Fruit fly (Drosophila melanogaster): ENCODE measurements around the gene CG6432.
A peak's percentile ranks its signal among the peaks of the same experiment; 100 is the strongest.

The CG6432 gene

DNA sequence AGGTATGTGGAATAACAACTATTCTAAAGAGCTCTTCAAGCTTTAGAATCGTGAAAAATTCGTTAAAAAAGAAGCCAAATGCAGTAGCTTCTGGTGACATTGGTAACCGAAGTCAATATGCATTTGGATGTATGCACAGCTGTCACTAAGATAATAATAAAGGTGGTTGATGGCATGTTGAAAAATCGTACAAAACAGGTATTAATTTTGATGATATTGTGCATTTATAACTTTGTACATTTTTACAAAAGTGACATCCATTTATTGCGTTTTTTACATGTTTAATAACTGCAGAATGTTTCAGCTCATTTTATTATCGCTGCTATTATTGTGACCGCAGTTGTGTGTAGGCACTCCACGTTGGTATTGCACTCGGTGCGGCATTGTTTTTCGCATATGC is 35.2 kb upstream of the CG6432 start:
- TF ChIP-seq CG4496 (GFP tag; IDR thresholded peaks at IDR 0.05) (peak; percentile 72; the same call in 2 of the 3 replicates), EcR (GFP tag; optimal IDR thresholded peaks at IDR 0.05) (no peak), Pif1A (GFP tag; optimal IDR thresholded peaks at IDR 0.05) (peak; percentile 24), Ets98B (GFP tag; IDR thresholded peaks at IDR 0.05) (peak; percentile 16; the same call in 1 of the 2 replicates), CG32121 (GFP tag; IDR thresholded peaks at IDR 0.05) (0 out of 2 replicates have a peak, but pooled peaks have one; percentile 37), CG17806 (tag; optimal IDR thresholded peaks at IDR 0.05) (peak; percentile 21), rn (GFP tag; IDR thresholded peaks at IDR 0.05) (no peak), CG8301 (tag; optimal IDR thresholded peaks at IDR 0.05) (peak; percentile 1), CG9948 (tag; optimal IDR thresholded peaks at IDR 0.05) (peak; percentile 37), CG15710 (tag; optimal IDR thresholded peaks at IDR 0.05) (peak; percentile 31), CG8159 (tag; optimal IDR thresholded peaks at IDR 0.05) (no peak)

DNA sequence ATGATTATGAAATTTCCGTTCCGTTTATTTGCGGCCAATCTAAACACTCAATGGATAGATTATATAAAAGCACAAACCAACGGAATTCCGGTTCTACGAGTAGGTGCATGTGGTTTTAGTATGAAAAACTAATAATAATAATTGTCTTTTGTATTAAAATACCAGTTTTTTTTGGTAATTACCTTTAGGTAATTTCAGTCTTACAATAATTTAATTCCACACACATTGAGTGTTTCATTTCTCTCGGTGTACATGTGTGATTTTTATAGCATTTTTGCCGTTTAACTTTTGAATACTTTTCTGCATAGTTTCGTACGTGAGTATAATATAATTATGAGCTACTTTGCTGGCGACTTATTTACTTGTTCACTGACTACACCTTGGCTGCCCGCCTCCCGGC is 33.7 kb upstream of the CG6432 start:
- TF ChIP-seq CG10348 (GFP tag; IDR thresholded peaks at IDR 0.05) (no peak), Ets98B (GFP tag; IDR thresholded peaks at IDR 0.05) (no peak), Pif1B (GFP tag; optimal IDR thresholded peaks at IDR 0.05) (no peak), CG32121 (GFP tag; IDR thresholded peaks at IDR 0.05) (no peak), CG13204 (GFP tag; optimal IDR thresholded peaks at IDR 0.05) (no peak), gl (tag; optimal IDR thresholded peaks at IDR 0.05) (no peak), Pif1A (GFP tag; optimal IDR thresholded peaks at IDR 0.05) (no peak), EcR (GFP tag; optimal IDR thresholded peaks at IDR 0.05) (no peak), CG17806 (tag; optimal IDR thresholded peaks at IDR 0.05) (no peak), CG12605 (GFP tag; IDR thresholded peaks at IDR 0.05) (no peak), CG34367 (tag; optimal IDR thresholded peaks at IDR 0.05) (no peak), CG8159 (tag; optimal IDR thresholded peaks at IDR 0.05) (no peak), CG15710 (tag; optimal IDR thresholded peaks at IDR 0.05) (no peak), CG14655 (GFP tag; optimal IDR thresholded peaks at IDR 0.05) (no peak), CG9948 (tag; optimal IDR thresholded peaks at IDR 0.05) (no peak), Snoo (tag; optimal IDR thresholded peaks at IDR 0.05) (no peak), CG8301 (tag; optimal IDR thresholded peaks at IDR 0.05) (no peak), D1 (tag; optimal IDR thresholded peaks at IDR 0.05) (no peak), CG4496 (GFP tag; IDR thresholded peaks at IDR 0.05) (no peak), fd96Ca (GFP tag; IDR thresholded peaks at IDR 0.05) (no peak)

DNA sequence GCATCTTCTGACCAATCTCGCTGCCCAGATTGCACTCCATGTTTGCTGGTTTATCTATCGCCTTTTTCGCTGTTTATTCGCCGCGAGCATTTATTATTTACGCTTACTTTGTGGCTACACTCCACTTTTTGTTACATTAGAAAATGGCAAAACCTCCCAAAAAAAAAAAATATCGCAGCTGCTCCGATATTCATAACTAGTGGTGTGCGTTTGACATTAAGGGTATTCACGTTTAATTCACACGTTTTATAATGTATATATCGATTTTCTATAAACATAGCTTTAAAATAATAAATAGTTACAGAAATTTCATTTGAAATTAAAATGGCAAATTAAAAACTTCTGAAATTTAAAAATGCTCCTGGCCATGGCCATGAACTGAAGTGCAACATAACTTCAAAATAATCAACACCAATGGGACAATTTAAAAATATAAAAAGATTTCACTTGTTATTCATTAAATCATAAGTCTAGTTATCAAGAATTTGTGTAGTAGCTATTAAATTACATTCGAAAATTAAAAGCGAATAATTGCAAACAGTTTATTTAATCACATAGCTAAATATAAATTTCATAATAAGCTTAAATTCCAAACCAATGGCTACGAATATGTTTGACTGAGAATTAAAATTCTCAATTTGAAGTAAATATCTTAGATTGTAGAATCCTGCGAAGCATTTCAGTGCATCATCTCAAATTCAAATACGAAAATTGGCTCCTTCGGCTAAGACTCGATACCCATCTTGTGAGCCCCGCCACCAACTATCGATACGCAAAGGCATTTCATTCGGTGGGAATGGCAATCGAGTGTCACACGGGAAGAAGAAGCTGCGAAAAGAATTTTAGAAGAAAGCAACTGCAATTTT is 18.3 kb upstream of the CG6432 start, which contains the start of the genes Nab2 and BRWD3:
Gene Nab2, minus strand, starts transcription at position 203 of the 866 bp plus-strand sequence.
Gene BRWD3, plus strand, starts transcription at position 784 of the 866 bp plus-strand sequence.
- peak; percentile 20; the same call in 1 of the 2 replicates for TF ChIP-seq rn (GFP tag; IDR thresholded peaks at IDR 0.05)
- TF ChIP-seq Pif1B (GFP tag; optimal IDR thresholded peaks at IDR 0.05), result no peak
- 0 out of 2 replicates have a peak, but pooled peaks have one; percentile 50 for TF ChIP-seq CG32121 (GFP tag; IDR thresholded peaks at IDR 0.05)
- TF ChIP-seq CG15710 (tag; optimal IDR thresholded peaks at IDR 0.05), result no peak
- TF ChIP-seq Pif1A (GFP tag; optimal IDR thresholded peaks at IDR 0.05), result no peak
- TF ChIP-seq CG17806 (tag; optimal IDR thresholded peaks at IDR 0.05), result no peak
- TF ChIP-seq CG13204 (GFP tag; optimal IDR thresholded peaks at IDR 0.05), result no peak
- TF ChIP-seq gl (tag; optimal IDR thresholded peaks at IDR 0.05), result no peak
- TF ChIP-seq CG9948 (tag; optimal IDR thresholded peaks at IDR 0.05), result no peak
- no peak for TF ChIP-seq CG14655 (GFP tag; optimal IDR thresholded peaks at IDR 0.05)
- TF ChIP-seq CG12605 (GFP tag; IDR thresholded peaks at IDR 0.05), result peak; percentile 8; the same call in 1 of the 2 replicates
- peak; percentile 15 for TF ChIP-seq CG8159 (tag; optimal IDR thresholded peaks at IDR 0.05)
- no peak for TF ChIP-seq CG34367 (tag; optimal IDR thresholded peaks at IDR 0.05)
- TF ChIP-seq CG4496 (GFP tag; IDR thresholded peaks at IDR 0.05), result 0 out of 3 replicates have a peak, but pooled peaks have one; percentile 8
- no peak for TF ChIP-seq CG8301 (tag; optimal IDR thresholded peaks at IDR 0.05)
- peak; percentile 21; the same call in 1 of the 3 replicates for TF ChIP-seq fd96Ca (GFP tag; IDR thresholded peaks at IDR 0.05)
- TF ChIP-seq D1 (tag; optimal IDR thresholded peaks at IDR 0.05), result no peak
- TF ChIP-seq EcR (GFP tag; optimal IDR thresholded peaks at IDR 0.05), result no peak
- TF ChIP-seq CG10348 (GFP tag; IDR thresholded peaks at IDR 0.05), result no peak
- no peak; the same call in none of the 2 replicates for TF ChIP-seq Ets98B (GFP tag; IDR thresholded peaks at IDR 0.05)
- no peak for TF ChIP-seq Snoo (tag; optimal IDR thresholded peaks at IDR 0.05)

DNA sequence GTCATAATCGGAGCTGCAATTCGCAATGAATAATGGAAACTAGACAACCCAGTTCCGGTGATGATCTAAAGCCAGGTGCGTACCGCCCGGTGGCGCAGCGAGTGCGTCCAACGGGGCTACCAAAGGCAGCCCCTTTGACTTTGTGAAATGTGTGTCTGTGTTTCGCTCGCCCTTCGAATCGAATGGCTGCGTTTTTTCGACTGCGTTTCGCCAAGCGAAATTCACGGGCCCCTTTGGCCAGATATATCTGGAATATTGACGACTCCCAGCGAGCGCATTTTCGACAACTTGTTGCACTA is 17.7 kb upstream of the CG6432 start:
- TF ChIP-seq CG15710 (tag; optimal IDR thresholded peaks at IDR 0.05), result no peak
- TF ChIP-seq CG12605 (GFP tag; IDR thresholded peaks at IDR 0.05), result no peak
- no peak for TF ChIP-seq CG4496 (GFP tag; IDR thresholded peaks at IDR 0.05)
- no peak for TF ChIP-seq gl (tag; optimal IDR thresholded peaks at IDR 0.05)
- no peak for TF ChIP-seq CG8159 (tag; optimal IDR thresholded peaks at IDR 0.05)
- TF ChIP-seq CG9948 (tag; optimal IDR thresholded peaks at IDR 0.05), result no peak
- no peak for TF ChIP-seq CG8301 (tag; optimal IDR thresholded peaks at IDR 0.05)
- no peak for TF ChIP-seq D1 (tag; optimal IDR thresholded peaks at IDR 0.05)
- no peak for TF ChIP-seq CG34367 (tag; optimal IDR thresholded peaks at IDR 0.05)
- TF ChIP-seq CG32121 (GFP tag; IDR thresholded peaks at IDR 0.05), result no peak
- TF ChIP-seq Ets98B (GFP tag; IDR thresholded peaks at IDR 0.05), result no peak
- no peak for TF ChIP-seq Pif1A (GFP tag; optimal IDR thresholded peaks at IDR 0.05)
- TF ChIP-seq fd96Ca (GFP tag; IDR thresholded peaks at IDR 0.05), result no peak
- no peak for TF ChIP-seq CG13204 (GFP tag; optimal IDR thresholded peaks at IDR 0.05)
- no peak for TF ChIP-seq EcR (GFP tag; optimal IDR thresholded peaks at IDR 0.05)
- no peak for TF ChIP-seq Pif1B (GFP tag; optimal IDR thresholded peaks at IDR 0.05)
- no peak for TF ChIP-seq CG10348 (GFP tag; IDR thresholded peaks at IDR 0.05)
- no peak for TF ChIP-seq CG14655 (GFP tag; optimal IDR thresholded peaks at IDR 0.05)

DNA sequence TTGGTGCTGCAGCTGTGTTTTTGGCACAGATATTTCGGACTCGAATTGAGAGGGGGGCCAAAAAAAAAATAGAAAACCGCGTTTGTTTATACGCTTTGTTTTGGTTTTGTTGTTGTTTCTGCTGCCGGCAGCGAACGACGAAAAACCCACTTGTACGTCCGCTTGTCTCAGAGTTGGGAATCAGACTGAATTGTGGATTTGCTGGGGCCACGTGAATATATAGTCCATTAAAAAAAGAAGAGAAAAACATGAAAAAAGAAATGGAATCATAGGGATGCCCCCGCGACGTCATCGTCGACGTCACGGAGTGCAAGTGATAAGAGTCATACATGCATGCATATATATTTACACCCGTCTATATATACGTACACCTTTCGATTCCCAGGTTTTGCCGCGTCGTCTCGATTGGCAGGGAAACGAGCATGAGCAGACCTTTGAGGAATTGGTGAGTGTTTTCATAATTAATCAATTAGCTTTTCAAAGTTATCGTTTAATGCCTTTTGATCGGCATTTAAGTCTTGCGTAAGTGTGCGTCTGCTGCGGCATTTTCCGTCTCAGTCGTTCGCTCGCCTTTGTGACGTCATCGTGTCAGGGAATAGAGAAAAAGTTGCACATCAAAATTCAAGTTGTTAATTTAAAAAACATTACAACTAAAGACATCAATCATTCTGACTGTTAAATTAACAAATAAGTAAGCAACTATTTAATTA is 16.9 kb upstream of the CG6432 start:
- peak; percentile 71 for TF ChIP-seq EcR (GFP tag; optimal IDR thresholded peaks at IDR 0.05)
- TF ChIP-seq Ets98B (GFP tag; IDR thresholded peaks at IDR 0.05), result 0 out of 2 replicates have a peak, but pooled peaks have one; percentile 6
- no peak for TF ChIP-seq D1 (tag; optimal IDR thresholded peaks at IDR 0.05)
- TF ChIP-seq Pif1B (GFP tag; optimal IDR thresholded peaks at IDR 0.05), result no peak
- 0 out of 3 replicates have a peak, but pooled peaks have one; percentile 15 for TF ChIP-seq CG4496 (GFP tag; IDR thresholded peaks at IDR 0.05)
- TF ChIP-seq gl (tag; optimal IDR thresholded peaks at IDR 0.05), result peak; percentile 39
- peak; percentile 32; the same call in 1 of the 2 replicates for TF ChIP-seq CG12605 (GFP tag; IDR thresholded peaks at IDR 0.05)
- peak; percentile 9 for TF ChIP-seq CG15710 (tag; optimal IDR thresholded peaks at IDR 0.05)

Measured in whole organism, pupa.